Fruit fly (Drosophila melanogaster) whole organism, embryonic: ENCODE data around the gene CG12645.

Experiments
- Abd-B ChIP-seq: fragments of 200-800 bp; sonication (Bioruptor generic); optimal IDR thresholded peaks from 2 replicates; lab custom pipeline; 2018; ENCODE audit warnings: missing biosample characterization, mild to moderate bottlenecking, missing genetic modification characterization, moderate library complexity
- CG13123 ChIP-seq: fragments of 200-800 bp; sonication (Bioruptor generic); optimal IDR thresholded peaks from 2 replicates; lab custom pipeline; 2016; ENCODE audit warnings: missing biosample characterization, missing genetic modification characterization
- CG5180 ChIP-seq: fragments of 200-800 bp; sonication (Bioruptor generic); optimal IDR thresholded peaks from 3 replicates; lab custom pipeline; 2017; ENCODE audit warnings: missing biosample characterization, missing genetic modification characterization, mild to moderate bottlenecking, moderate library complexity, missing genetic modification reagents
- Dip2 ChIP-seq: fragments of 200-800 bp; sonication (Bioruptor generic); IDR thresholded peaks from 2 replicates; pipeline ENCODE4 v1.3.6; 2022; ENCODE audit warnings: missing biosample characterization, missing genetic modification characterization
- Sox100B ChIP-seq: fragments of 200-800 bp; sonication (Bioruptor generic); optimal IDR thresholded peaks from 3 replicates; lab custom pipeline; 2018; ENCODE audit warnings: missing biosample characterization, mild to moderate bottlenecking, missing genetic modification characterization
- abd-A ChIP-seq: fragments of 200-800 bp; sonication (Bioruptor generic); optimal IDR thresholded peaks from 3 replicates; lab custom pipeline; 2019; ENCODE audit warnings: missing biosample characterization, mild to moderate bottlenecking, missing genetic modification characterization, moderate library complexity
- lab ChIP-seq: fragments of 200-800 bp; sonication (Bioruptor generic); optimal IDR thresholded peaks from 3 replicates; lab custom pipeline; 2017; ENCODE audit warnings: missing biosample characterization, missing genetic modification characterization, mild to moderate bottlenecking, moderate library complexity, missing genetic modification reagents
- maf-S ChIP-seq: fragments of 200-800 bp; sonication (Bioruptor generic); optimal IDR thresholded peaks from 2 replicates; lab custom pipeline; 2016; ENCODE audit warnings: missing biosample characterization, missing genetic modification characterization
- mam ChIP-seq: fragments of 200-800 bp; sonication (Bioruptor generic); optimal IDR thresholded peaks from 3 replicates; lab custom pipeline; 2016; ENCODE audit warnings: missing biosample characterization, missing genetic modification characterization
- mld ChIP-seq: fragments of 200-800 bp; sonication (Bioruptor generic); IDR thresholded peaks from 3 replicates; pipeline ENCODE4 v1.3.6; 2022; ENCODE audit warnings: missing biosample characterization, missing genetic modification characterization; ENCODE audit not compliant: partially characterized antibody
- shn ChIP-seq: fragments of 200-800 bp; sonication (Bioruptor generic); optimal IDR thresholded peaks from 3 replicates; lab custom pipeline; 2016; ENCODE audit warnings: missing biosample characterization, missing genetic modification characterization

DNA sequence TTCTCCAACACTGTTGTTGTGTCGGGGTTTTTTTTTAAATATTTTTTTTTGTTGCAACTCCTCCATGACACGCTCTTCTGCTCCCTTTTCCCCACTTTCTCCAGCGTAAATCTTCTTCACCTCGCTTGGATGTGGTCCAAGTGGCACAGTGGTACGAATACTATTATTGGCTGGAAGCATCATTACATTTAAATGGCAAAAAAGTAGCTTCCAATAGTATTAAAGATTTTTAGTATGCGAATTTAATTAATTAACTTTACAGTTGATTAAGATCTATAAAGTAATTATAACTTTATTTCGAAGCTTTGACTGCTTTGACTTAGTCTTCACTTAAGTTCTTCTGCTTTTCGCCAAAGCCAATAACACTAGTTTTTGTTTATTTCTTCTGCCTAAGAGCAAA is 35.1 kb upstream of the CG12645 start:
- no peak for TF ChIP-seq Sox100B (GFP tag; lab: Kevin White, UChicago)
- no peak for TF ChIP-seq Abd-B (GFP tag; lab: Kevin White, UChicago)
- TF ChIP-seq mld (GFP tag; lab: Robert Waterston, UW): no peak
- no peak for TF ChIP-seq shn
- no peak for TF ChIP-seq Dip2 (GFP tag; lab: Robert Waterston, UW)
- no peak for TF ChIP-seq CG5180 (GFP tag; lab: Kevin White, UChicago)
- TF ChIP-seq CG13123 (GFP tag; lab: Kevin White, UChicago): no peak
- TF ChIP-seq abd-A (tag; lab: Kevin White, UChicago): no peak
- no peak for TF ChIP-seq maf-S (GFP tag; lab: Kevin White, UChicago)
- TF ChIP-seq mam (GFP tag; lab: Kevin White, UChicago): no peak
- TF ChIP-seq lab (GFP tag; lab: Kevin White, UChicago): no peak
